Worm (Caenorhabditis elegans) whole organism, L4/young adult: ENCODE measurements around the gene Y38H6C.25.

ENCODE experiments used
- W03F9.2 ChIP-seq: fragments of 150-350 bp; optimal IDR thresholded peaks from 2 replicates; lab custom pipeline; 2014; ENCODE audit warnings: missing biosample characterization, missing genetic modification characterization
- dao-5 ChIP-seq: sonication (generic microtip); optimal IDR thresholded peaks from 2 replicates; lab custom pipeline; 2016; ENCODE audit warnings: missing genotype, missing genetic modification characterization, moderate library complexity, missing compliant biosample characterization
- him-1 ChIP-seq: sonication (generic microtip); optimal IDR thresholded peaks from 2 replicates; lab custom pipeline; 2016; ENCODE audit warnings: missing genotype, missing genetic modification reagents, missing genetic modification characterization, missing compliant biosample characterization

ce11 chrV:20547048-20547447 lies 28.0 kb downstream of the Y38H6C.25 start, which contains the start of gene Y38H6C.18:
- no peak for TF ChIP-seq dao-5 (tag; lab: Kevin White, UChicago)
- no peak for TF ChIP-seq W03F9.2 (tag; lab: Kevin White, UChicago)
- TF ChIP-seq him-1 (tag; lab: Kevin White, UChicago) = no peak
